Worm (Caenorhabditis elegans): ENCODE data around the gene gfat-1.

DNA sequence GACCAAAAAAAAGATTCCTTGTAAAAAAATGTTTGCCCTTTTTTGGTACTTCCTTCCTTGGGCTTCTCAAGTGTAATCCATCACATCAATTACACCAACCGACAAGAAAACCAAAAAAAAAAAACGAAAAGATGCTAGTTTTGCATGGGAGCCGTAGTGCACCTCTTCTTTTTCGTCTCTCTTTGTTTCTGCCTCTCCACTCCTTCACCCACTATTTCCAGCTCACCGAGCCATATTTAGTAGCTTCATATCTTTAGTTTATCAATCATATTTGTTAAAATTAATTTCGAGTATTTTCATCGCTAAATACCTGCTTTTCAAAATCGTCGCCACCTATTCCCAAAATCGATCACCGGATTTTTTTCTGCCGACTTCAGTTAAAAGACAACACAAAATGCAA lies 5.5 kb upstream of the gfat-1 start, which contains the start of gene F07A11.4:
- TF ChIP-seq ztf-22 (GFP tag; optimal IDR thresholded peaks at IDR 0.05): no peak
- no peak for TF ChIP-seq rcor-1 (GFP tag; IDR thresholded peaks at IDR 0.05)

Measured in whole organism, young adult.